Fruit fly (Drosophila melanogaster): Measurements from ENCODE around the gene CG14130.

The CG14130 gene

DNA sequence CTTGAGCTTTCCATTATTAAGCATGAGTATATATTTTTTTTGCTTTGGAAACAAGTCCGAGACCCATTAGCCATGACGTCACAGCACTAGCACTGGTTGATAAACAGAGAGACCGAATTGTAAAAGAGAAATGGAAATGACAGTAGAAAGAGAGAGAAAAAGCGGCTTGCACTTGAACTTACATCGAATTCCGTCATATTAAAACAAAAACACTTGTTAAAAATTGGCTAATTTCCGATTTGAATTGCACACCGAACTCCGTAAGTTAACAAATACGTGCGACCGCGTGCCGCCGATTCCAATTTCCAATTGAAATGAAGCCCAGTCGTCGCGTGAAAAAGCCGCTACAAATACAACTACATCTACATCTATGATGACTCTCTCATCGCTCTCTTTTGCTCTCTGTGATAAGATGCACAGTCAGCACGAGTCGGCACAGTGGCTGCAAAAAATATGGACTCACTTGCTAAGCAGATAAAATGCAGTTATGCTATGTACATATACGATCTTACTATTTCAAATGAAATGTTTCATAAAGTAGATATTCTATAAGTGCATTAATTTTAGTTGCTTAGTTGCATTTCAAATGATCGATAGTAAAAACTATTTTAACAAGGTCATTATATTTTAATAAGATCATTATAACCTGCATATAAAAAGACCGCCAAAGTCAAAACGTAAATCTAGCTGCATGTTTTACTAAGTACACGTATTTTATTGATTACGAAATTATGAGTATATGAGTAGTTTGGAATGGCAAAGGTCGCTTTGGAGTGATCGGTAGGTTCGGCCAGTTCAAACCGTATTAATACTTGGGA is 4.6 kb downstream of the CG14130 start (continued):
- TF ChIP-seq Atf3 (GFP tag; optimal IDR thresholded peaks at IDR 0.05) (peak; percentile 3), ERR (GFP tag; optimal IDR thresholded peaks at IDR 0.05) (peak; percentile 10), mam (GFP tag; optimal IDR thresholded peaks at IDR 0.05) (peak; percentile 47), CG13123 (GFP tag; optimal IDR thresholded peaks at IDR 0.05) (peak; percentile 1), CG9437 (GFP tag; optimal IDR thresholded peaks at IDR 0.05) (peak; percentile 13), gce (GFP tag; IDR thresholded peaks at IDR 0.05) (peak; percentile 58; the same call in 1 of the 3 replicates), scrt (GFP tag; optimal IDR thresholded peaks at IDR 0.05) (peak; percentile 12), BEAF-32 (GFP tag; optimal IDR thresholded peaks at IDR 0.05) (no peak), ci (GFP tag; IDR thresholded peaks at IDR 0.05) (peak; percentile 65; the same call in 2 of the 3 replicates), Dek (tag; optimal IDR thresholded peaks at IDR 0.05) (peak; percentile 5), BtbVII (GFP tag; optimal IDR thresholded peaks at IDR 0.05) (peak; percentile 86), Trl (optimal IDR thresholded peaks at IDR 0.05) (peak; percentile 87 to 90), Trl (GFP tag; optimal IDR thresholded peaks at IDR 0.05) (peak; percentile 49), ranshi (GFP tag; IDR thresholded peaks at IDR 0.05) (peak; percentile 38; the same call in 1 of the 2 replicates), unc-4 (GFP tag; IDR thresholded peaks at IDR 0.05; ENCODE audit: partially characterized antibody) (peak; percentile 23; the same call in 1 of the 2 replicates), CG11504 (tag; optimal IDR thresholded peaks at IDR 0.05) (peak; percentile 70), Usf (GFP tag; optimal IDR thresholded peaks at IDR 0.05) (no peak), CG10267 (tag; optimal IDR thresholded peaks at IDR 0.05) (peak; percentile 11), chn (GFP tag; optimal IDR thresholded peaks at IDR 0.05) (no peak), CG9817 (tag; optimal IDR thresholded peaks at IDR 0.05) (peak; percentile 7), gcm (GFP tag; optimal IDR thresholded peaks at IDR 0.05) (no peak), bsh (GFP tag; optimal IDR thresholded peaks at IDR 0.05) (peak; percentile 34 to 42), Bteb2 (GFP tag; optimal IDR thresholded peaks at IDR 0.05) (peak; percentile 27), Ada2b (GFP tag; IDR thresholded peaks at IDR 0.05) (0 out of 2 replicates have a peak, but pooled peaks have one; percentile 20), gcm2 (GFP tag; optimal IDR thresholded peaks at IDR 0.05) (no peak), stc (GFP tag; IDR thresholded peaks at IDR 0.05) (no peak), CG3407 (GFP tag; optimal IDR thresholded peaks at IDR 0.05) (no peak), CG34422 (GFP tag; IDR thresholded peaks at IDR 0.05) (no peak), kni (GFP tag; optimal IDR thresholded peaks at IDR 0.05) (peak; percentile 28), tx (GFP tag; optimal IDR thresholded peaks at IDR 0.05) (peak; percentile 10), CG8478 (optimal IDR thresholded peaks at IDR 0.05) (no peak), CG7987 (GFP tag; optimal IDR thresholded peaks at IDR 0.05) (peak; percentile 3), NC2β (GFP tag; optimal IDR thresholded peaks at IDR 0.05) (peak; percentile 1), CG31365 (tag; optimal IDR thresholded peaks at IDR 0.05) (peak; percentile 4), ro (GFP tag; IDR thresholded peaks at IDR 0.05) (no peak), CG9876 (GFP tag; optimal IDR thresholded peaks at IDR 0.05) (no peak), Bdp1 (GFP tag; optimal IDR thresholded peaks at IDR 0.05) (no peak), Nf-YC (tag; optimal IDR thresholded peaks at IDR 0.05) (no peak), cato (GFP tag; optimal IDR thresholded peaks at IDR 0.05; ENCODE audit: borderline replicate concordance) (no peak), Hr3 (GFP tag; optimal IDR thresholded peaks at IDR 0.05) (peak; percentile 10), pho (GFP tag; optimal IDR thresholded peaks at IDR 0.05) (peak; percentile 19), Hand (GFP tag; optimal IDR thresholded peaks at IDR 0.05) (peak; percentile 25), CG13424 (tag; optimal IDR thresholded peaks at IDR 0.05) (peak; percentile 57), chif (GFP tag; optimal IDR thresholded peaks at IDR 0.05) (peak in 1 of 2 experiments; percentile 12), CG11696 (GFP tag; IDR thresholded peaks at IDR 0.05) (0 out of 2 replicates have a peak, but pooled peaks have one; percentile 11), maf-S (GFP tag; optimal IDR thresholded peaks at IDR 0.05) (no peak), zfh2 (GFP tag; optimal IDR thresholded peaks at IDR 0.05) (peak; percentile 13), cad (GFP tag; optimal IDR thresholded peaks at IDR 0.05) (no peak), Camta (GFP tag; optimal IDR thresholded peaks at IDR 0.05) (peak; percentile 24), H2.0 (GFP tag; IDR thresholded peaks at IDR 0.05) (peak; percentile 54; the same call in 1 of the 2 replicates)

All from whole organism, embryonic.